Worm (Caenorhabditis elegans) whole organism, L2 larva: Measurements from ENCODE around the gene pfs-2.

ENCODE experiments used
- C34F6.9 ChIP-seq: fragments of 150-350 bp; optimal IDR thresholded peaks from 2 replicates; lab custom pipeline; 2014; ENCODE audit warnings: missing biosample characterization, missing genetic modification characterization
- F13H6.1 ChIP-seq: sonication (generic microtip); optimal IDR thresholded peaks from 2 replicates; lab custom pipeline; 2016; ENCODE audit warnings: missing genetic modification characterization, missing compliant biosample characterization
- R02D3.7 ChIP-seq: fragments of 150-350 bp; optimal IDR thresholded peaks from 2 replicates; lab custom pipeline; 2014; ENCODE audit warnings: missing biosample characterization, missing genetic modification characterization
- Y55F3AM.14 ChIP-seq: fragments of 200-800 bp; sonication (Bioruptor generic); optimal IDR thresholded peaks from 2 replicates; lab custom pipeline; 2018; ENCODE audit warnings: mild to moderate bottlenecking, missing genetic modification characterization, missing compliant biosample characterization
- ZK546.5 ChIP-seq: sonication (generic microtip); optimal IDR thresholded peaks from 2 replicates; lab custom pipeline; 2017; ENCODE audit warnings: missing biosample characterization, missing genetic modification characterization
- alr-1 ChIP-seq: fragments of 150-350 bp; optimal IDR thresholded peaks from 2 replicates; lab custom pipeline; 2014; ENCODE audit warnings: missing biosample characterization, missing genetic modification characterization
- aly-2 ChIP-seq: fragments of 150-350 bp; optimal IDR thresholded peaks from 2 replicates; lab custom pipeline; 2014; ENCODE audit warnings: missing biosample characterization, missing genetic modification characterization
- ceh-16 ChIP-seq: fragments of 150-350 bp; optimal IDR thresholded peaks from 2 replicates; lab custom pipeline; 2014; ENCODE audit warnings: missing biosample characterization, missing genetic modification characterization
- ceh-82 ChIP-seq: fragments of 150-350 bp; optimal IDR thresholded peaks from 2 replicates; lab custom pipeline; 2014; ENCODE audit warnings: missing biosample characterization, missing genetic modification characterization
- crh-2 ChIP-seq: sonication (generic microtip); optimal IDR thresholded peaks from 2 replicates; lab custom pipeline; 2017; ENCODE audit warnings: missing biosample characterization, missing genetic modification characterization
- dmd-4 ChIP-seq: sonication (generic microtip); optimal IDR thresholded peaks from 2 replicates; lab custom pipeline; 2017; ENCODE audit warnings: missing biosample characterization, missing genetic modification characterization
- egl-27 ChIP-seq: sonication (generic microtip); optimal IDR thresholded peaks from 3 replicates; lab custom pipeline; 2017; ENCODE audit warnings: missing biosample characterization, missing genetic modification reagents, missing genetic modification characterization
- elt-1 ChIP-seq: fragments of 150-350 bp; optimal IDR thresholded peaks from 2 replicates; lab custom pipeline; 2014; ENCODE audit warnings: missing biosample characterization, missing genetic modification characterization
- elt-3 ChIP-seq: sonication (generic microtip); optimal IDR thresholded peaks from 2 replicates; lab custom pipeline; 2017; ENCODE audit warnings: missing biosample characterization, missing genetic modification characterization
- fos-1 ChIP-seq: fragments of 150-350 bp; optimal IDR thresholded peaks from 2 replicates; lab custom pipeline; 2014; ENCODE audit warnings: missing biosample characterization, missing genetic modification characterization
- gmeb-1 ChIP-seq: fragments of 150-350 bp; optimal IDR thresholded peaks from 2 replicates; lab custom pipeline; 2014; ENCODE audit warnings: missing biosample characterization, missing genetic modification characterization
- lin-11 ChIP-seq: fragments of 150-350 bp; sonication (generic microtip); optimal IDR thresholded peaks from 2 replicates; lab custom pipeline; 2014; ENCODE audit warnings: missing biosample characterization, missing genetic modification characterization, inconsistent platforms, mixed read lengths
- lin-13 ChIP-seq: fragments of 150-350 bp; optimal IDR thresholded peaks from 2 replicates; lab custom pipeline; 2014; ENCODE audit warnings: missing biosample characterization, missing genetic modification reagents, missing genetic modification characterization
- lin-39 ChIP-seq: fragments of 150-350 bp; optimal IDR thresholded peaks from 2 replicates; lab custom pipeline; 2014; ENCODE audit warnings: missing biosample characterization, missing genetic modification reagents, missing genetic modification characterization
- lsy-2 ChIP-seq, 2 experiments: fragments of 150-350 bp in 1 of 2; sonication (generic microtip) in 1 of 2; optimal IDR thresholded peaks; 2 replicates each; lab custom pipeline; 2014 to 2017; ENCODE audit warnings: missing biosample characterization in 2 of 2, missing genetic modification characterization in 2 of 2
- mbf-1 ChIP-seq: sonication (generic microtip); optimal IDR thresholded peaks from 2 replicates; lab custom pipeline; 2017; ENCODE audit warnings: missing biosample characterization, missing genetic modification characterization
- mdl-1 ChIP-seq, 2 experiments: fragments of 150-350 bp in 1 of 2; sonication (generic microtip) in 1 of 2; optimal IDR thresholded peaks; 2 replicates each; lab custom pipeline; 2017; ENCODE audit warnings: missing biosample characterization in 2 of 2, missing genetic modification characterization in 2 of 2
- nhr-10 ChIP-seq: sonication (generic microtip); optimal IDR thresholded peaks from 2 replicates; lab custom pipeline; 2017; ENCODE audit warnings: missing biosample characterization, missing genetic modification characterization
- nhr-11 ChIP-seq: fragments of 150-350 bp; optimal IDR thresholded peaks from 2 replicates; lab custom pipeline; 2014; ENCODE audit warnings: missing biosample characterization, missing genetic modification characterization
- nhr-12 ChIP-seq: fragments of 150-350 bp; optimal IDR thresholded peaks from 2 replicates; lab custom pipeline; 2014; ENCODE audit warnings: missing biosample characterization, missing genetic modification characterization
- nhr-129 ChIP-seq: fragments of 150-350 bp; optimal IDR thresholded peaks from 2 replicates; lab custom pipeline; 2014; ENCODE audit warnings: missing biosample characterization, missing genetic modification characterization
- nhr-21 ChIP-seq: fragments of 150-350 bp; optimal IDR thresholded peaks from 2 replicates; lab custom pipeline; 2014; ENCODE audit warnings: missing biosample characterization, missing genetic modification characterization
- nhr-23 ChIP-seq: fragments of 150-350 bp; optimal IDR thresholded peaks from 2 replicates; lab custom pipeline; 2014; ENCODE audit warnings: missing biosample characterization, missing genetic modification reagents, missing genetic modification characterization
- nhr-237 ChIP-seq: fragments of 150-350 bp; optimal IDR thresholded peaks from 2 replicates; lab custom pipeline; 2014; ENCODE audit warnings: missing biosample characterization, missing genetic modification characterization
- nhr-25 ChIP-seq: fragments of 150-350 bp; sonication (generic microtip); optimal IDR thresholded peaks from 3 replicates; lab custom pipeline; 2014; ENCODE audit warnings: missing biosample characterization, missing genetic modification characterization
- nhr-6 ChIP-seq: fragments of 150-350 bp; optimal IDR thresholded peaks from 2 replicates; lab custom pipeline; 2014; ENCODE audit warnings: missing biosample characterization, missing genetic modification characterization
- nhr-77 ChIP-seq: fragments of 150-350 bp; optimal IDR thresholded peaks from 2 replicates; lab custom pipeline; 2014; ENCODE audit warnings: missing biosample characterization, missing genetic modification characterization
- peb-1 ChIP-seq: fragments of 150-350 bp; optimal IDR thresholded peaks from 2 replicates; lab custom pipeline; 2014; ENCODE audit warnings: missing biosample characterization, missing genetic modification characterization
- sem-4 ChIP-seq: fragments of 150-350 bp; optimal IDR thresholded peaks from 2 replicates; lab custom pipeline; 2014; ENCODE audit warnings: missing biosample characterization, missing genetic modification reagents, missing genetic modification characterization
- sma-3 ChIP-seq: sonication (generic microtip); optimal IDR thresholded peaks from 2 replicates; lab custom pipeline; 2016; ENCODE audit warnings: missing genetic modification reagents, missing genetic modification characterization, missing compliant biosample characterization
- sma-9 ChIP-seq, 2 experiments: fragments of 150-350 bp in 1 of 2; sonication (generic microtip) in 1 of 2; optimal IDR thresholded peaks; 2 replicates each; lab custom pipeline; 2014 to 2016; ENCODE audit warnings: missing genetic modification characterization in 2 of 2, mild to moderate bottlenecking in 1 of 2, missing biosample characterization in 1 of 2, missing compliant biosample characterization in 1 of 2, missing genetic modification reagents in 1 of 2, moderate library complexity in 1 of 2
- unc-39 ChIP-seq: fragments of 150-350 bp; optimal IDR thresholded peaks from 2 replicates; lab custom pipeline; 2014; ENCODE audit warnings: missing biosample characterization, missing genetic modification characterization
- unc-55 ChIP-seq: fragments of 150-350 bp; sonication (generic microtip); optimal IDR thresholded peaks from 3 replicates; lab custom pipeline; 2014; ENCODE audit warnings: missing biosample characterization, missing genetic modification reagents, missing genetic modification characterization
- unc-62 ChIP-seq: fragments of 150-350 bp; optimal IDR thresholded peaks from 2 replicates; lab custom pipeline; 2014; ENCODE audit warnings: missing biosample characterization, missing genetic modification reagents, missing genetic modification characterization
- zag-1 ChIP-seq: fragments of 150-350 bp; optimal IDR thresholded peaks from 2 replicates; lab custom pipeline; 2014; ENCODE audit warnings: missing biosample characterization, missing genetic modification characterization
- ztf-1 ChIP-seq: fragments of 200-800 bp; sonication (Bioruptor generic); conservative IDR thresholded peaks from 2 replicates; pipeline ENCODE4 v1.3.6; 2022; ENCODE audit warnings: missing genetic modification characterization, missing compliant biosample characterization
- ztf-11 ChIP-seq: sonication (generic microtip); optimal IDR thresholded peaks from 2 replicates; lab custom pipeline; 2017; ENCODE audit warnings: missing biosample characterization, missing genetic modification characterization
- ztf-4 ChIP-seq: fragments of 150-350 bp; optimal IDR thresholded peaks from 2 replicates; lab custom pipeline; 2014; ENCODE audit warnings: missing biosample characterization, missing genetic modification characterization

Gene pfs-2

ce11 chrII:14399595-14399994 lies 41.4 kb downstream of the pfs-2 start (continued):
- TF ChIP-seq alr-1 (tag; lab: Kevin White, UChicago) (no peak), ceh-82 (tag; lab: Kevin White, UChicago) (no peak), zag-1 (tag; lab: Kevin White, UChicago) (no peak), mdl-1 (tag; optimal IDR thresholded peaks at IDR 0.05; lab: Kevin White, UChicago) (peak; percentile 73 to 93), egl-27 (tag; lab: Kevin White, UChicago) (no peak), R02D3.7 (tag; lab: Kevin White, UChicago) (no peak), sma-9 (GFP tag; optimal IDR thresholded peaks at IDR 0.05; lab: Kevin White, UChicago) (no peak), sma-9 (tag; optimal IDR thresholded peaks at IDR 0.05; lab: Kevin White, UChicago) (no peak), gmeb-1 (tag; lab: Kevin White, UChicago) (peak; percentile 84), nhr-23 (tag; lab: Kevin White, UChicago) (no peak), nhr-21 (tag; lab: Kevin White, UChicago) (peak; percentile 80), lin-13 (GFP tag; lab: Kevin White, UChicago) (peak; percentile 89), Y55F3AM.14 (GFP tag; lab: Kevin White, UChicago) (no peak)

ce11 chrII:14401098-14401497 lies 42.9 kb downstream of the pfs-2 start:
- TF ChIP-seq nhr-10 (tag; lab: Kevin White, UChicago), result no peak
- no peak for TF ChIP-seq nhr-77 (tag; lab: Kevin White, UChicago)
- TF ChIP-seq aly-2, result no peak

ce11 chrII:14404266-14404665 lies 46.1 kb downstream of the pfs-2 start:
- no peak for TF ChIP-seq C34F6.9 (tag; lab: Kevin White, UChicago)
- no peak for TF ChIP-seq alr-1 (tag; lab: Kevin White, UChicago)
- TF ChIP-seq elt-1, result no peak
- TF ChIP-seq elt-3, result no peak
- TF ChIP-seq ZK546.5 (tag; lab: Kevin White, UChicago), result no peak
- TF ChIP-seq nhr-129 (tag; lab: Kevin White, UChicago), result peak; percentile 19
- TF ChIP-seq sma-3 (GFP tag; lab: Kevin White, UChicago), result no peak
- TF ChIP-seq zag-1 (tag; lab: Kevin White, UChicago), result no peak
- TF ChIP-seq ztf-1, result no peak
- TF ChIP-seq lsy-2 (tag; optimal IDR thresholded peaks at IDR 0.05; lab: Kevin White, UChicago), result peak in 1 of 2 experiments; percentile 5
- no peak for TF ChIP-seq sem-4 (tag; lab: Kevin White, UChicago)
- no peak for TF ChIP-seq ceh-82 (tag; lab: Kevin White, UChicago)
- no peak for TF ChIP-seq lin-11
- TF ChIP-seq nhr-6 (tag; lab: Kevin White, UChicago), result no peak
- no peak for TF ChIP-seq Y55F3AM.14 (GFP tag; lab: Kevin White, UChicago)
- TF ChIP-seq F13H6.1 (tag; lab: Kevin White, UChicago), result peak; percentile 33
- TF ChIP-seq dmd-4 (tag; lab: Kevin White, UChicago), result no peak
- no peak for TF ChIP-seq fos-1 (tag; lab: Kevin White, UChicago)
- no peak for TF ChIP-seq nhr-77 (tag; lab: Kevin White, UChicago)
- no peak for TF ChIP-seq nhr-25 (tag; lab: Kevin White, UChicago)
- peak; percentile 44 for TF ChIP-seq crh-2 (tag; lab: Kevin White, UChicago)
- TF ChIP-seq gmeb-1 (tag; lab: Kevin White, UChicago), result no peak
- no peak for TF ChIP-seq nhr-11 (tag; lab: Kevin White, UChicago)
- TF ChIP-seq aly-2, result no peak
- no peak for TF ChIP-seq peb-1
- no peak for TF ChIP-seq unc-62 (GFP tag; lab: Kevin White, UChicago)
- TF ChIP-seq nhr-23 (tag; lab: Kevin White, UChicago), result no peak

ce11 chrII:14404741-14405488 lies 46.7 kb downstream of the pfs-2 start:
- no peak for TF ChIP-seq R02D3.7 (tag; lab: Kevin White, UChicago)
- TF ChIP-seq nhr-12 (tag; lab: Kevin White, UChicago), result no peak
- TF ChIP-seq ceh-16 (tag; lab: Kevin White, UChicago), result peak; percentile 40
- TF ChIP-seq nhr-77 (tag; lab: Kevin White, UChicago), result peak; percentile 77
- no peak for TF ChIP-seq elt-3
- peak; percentile 94 for TF ChIP-seq nhr-25 (tag; lab: Kevin White, UChicago)
- no peak for TF ChIP-seq mbf-1 (tag; lab: Kevin White, UChicago)
- peak; percentile 70 for TF ChIP-seq Y55F3AM.14 (GFP tag; lab: Kevin White, UChicago)
- TF ChIP-seq lsy-2 (tag; optimal IDR thresholded peaks at IDR 0.05; lab: Kevin White, UChicago), result peak; percentile 49 to 82
- TF ChIP-seq ztf-11 (tag; lab: Kevin White, UChicago), result no peak
- peak; percentile 28 for TF ChIP-seq gmeb-1 (tag; lab: Kevin White, UChicago)
- TF ChIP-seq sma-3 (GFP tag; lab: Kevin White, UChicago), result peak; percentile 87
- TF ChIP-seq peb-1, result no peak
- TF ChIP-seq nhr-11 (tag; lab: Kevin White, UChicago), result no peak
- TF ChIP-seq alr-1 (tag; lab: Kevin White, UChicago), result no peak
- peak; percentile 23 for TF ChIP-seq unc-62 (GFP tag; lab: Kevin White, UChicago)
- TF ChIP-seq ztf-4, result peak; percentile 48
- no peak for TF ChIP-seq nhr-23 (tag; lab: Kevin White, UChicago)
- TF ChIP-seq crh-2 (tag; lab: Kevin White, UChicago), result peak; percentile 59
- peak; percentile 83 for TF ChIP-seq C34F6.9 (tag; lab: Kevin White, UChicago)
- no peak for TF ChIP-seq nhr-237 (tag; lab: Kevin White, UChicago)
- TF ChIP-seq F13H6.1 (tag; lab: Kevin White, UChicago), result peak; percentile 92
- peak; percentile 57 for TF ChIP-seq unc-55 (GFP tag; lab: Kevin White, UChicago)
- no peak for TF ChIP-seq lin-39 (tag; lab: Kevin White, UChicago)
- TF ChIP-seq mdl-1 (tag; optimal IDR thresholded peaks at IDR 0.05; lab: Kevin White, UChicago), result peak; percentile 23 to 52
- no peak for TF ChIP-seq unc-39 (tag; lab: Kevin White, UChicago)
- peak; percentile 93 for TF ChIP-seq nhr-21 (tag; lab: Kevin White, UChicago)
- TF ChIP-seq lin-11, result peak; percentile 7
